Fruit fly (Drosophila melanogaster): ENCODE data around the gene Nepl7.
A peak's percentile ranks its signal among the peaks of the same experiment; 100 is the strongest.

dm6 chr2L:12704418-12704920 lies 35.0 kb upstream of the Nepl7 start, which contains the start of the genes CG5776 and spict:
- TF ChIP-seq CTCF (optimal IDR thresholded peaks at IDR 0.05) = peak in 1 of 2 experiments; percentile 15
- TF ChIP-seq CG8478 (optimal IDR thresholded peaks at IDR 0.05) = no peak
